Worm (Caenorhabditis elegans) whole organism, midembryonic: Measurements from ENCODE around the gene fbxa-144.

Experiments used
- flt-1 ChIP-seq: fragments of 200-800 bp; sonication (Bioruptor generic); IDR thresholded peaks from 2 replicates; pipeline ENCODE4 v1.3.6; 2022; ENCODE audit warnings: missing genetic modification characterization, missing compliant biosample characterization
- tab-1 ChIP-seq: fragments of 200-800 bp; sonication (Bioruptor generic); IDR thresholded peaks from 2 replicates; pipeline ENCODE4 v1.3.6; 2022; ENCODE audit warnings: missing genetic modification characterization, missing compliant biosample characterization
- ztf-29 ChIP-seq: fragments of 200-800 bp; sonication (Bioruptor generic); IDR thresholded peaks from 2 replicates; pipeline ENCODE4 v1.3.6; 2022; ENCODE audit warnings: missing genetic modification reagents, missing genetic modification characterization, missing compliant biosample characterization

ce11 chrV:16145009-16145408, 12.4 kb upstream of the fbxa-144 start:
- TF ChIP-seq tab-1 (GFP tag; lab: Robert Waterston, UW) (no peak), ztf-29 (GFP tag; lab: Robert Waterston, UW) (no peak), flt-1 (GFP tag; lab: Robert Waterston, UW) (no peak)
